Fruit fly (Drosophila melanogaster) whole organism, prepupa: ENCODE results near the gene Noa36.

Experiments used
- CG10631 ChIP-seq: fragments of 200-800 bp; sonication (Bioruptor generic); optimal IDR thresholded peaks from 2 replicates; lab custom pipeline; 2016; ENCODE audit warnings: missing biosample characterization, missing genetic modification characterization
- CG10669 ChIP-seq: fragments of 200-800 bp; sonication (Bioruptor generic); optimal IDR thresholded peaks from 3 replicates; lab custom pipeline; 2018; ENCODE audit warnings: missing biosample characterization, mild to moderate bottlenecking, missing genetic modification characterization, moderate library complexity
- CG11902 ChIP-seq: fragments of 200-800 bp; sonication (Bioruptor generic); optimal IDR thresholded peaks from 3 replicates; lab custom pipeline; 2016; ENCODE audit warnings: missing biosample characterization, missing genetic modification characterization
- CG1621 ChIP-seq: fragments of 200-800 bp; sonication (Bioruptor generic); optimal IDR thresholded peaks from 3 replicates; lab custom pipeline; 2018; ENCODE audit warnings: missing biosample characterization, mild to moderate bottlenecking, missing genetic modification characterization
- CG3032 ChIP-seq: fragments of 200-800 bp; optimal IDR thresholded peaks from 2 replicates; lab custom pipeline; 2019; ENCODE audit warnings: missing biosample characterization, mild to moderate bottlenecking, missing genetic modification characterization, moderate library complexity
- CG31627 ChIP-seq: fragments of 200-800 bp; sonication (Bioruptor generic); optimal IDR thresholded peaks from 3 replicates; lab custom pipeline; 2016; ENCODE audit warnings: missing biosample characterization, missing genetic modification characterization
- CG32006 ChIP-seq: fragments of 200-800 bp; sonication (Bioruptor generic); optimal IDR thresholded peaks from 3 replicates; lab custom pipeline; 2017; ENCODE audit warnings: missing biosample characterization, mild to moderate bottlenecking, missing genetic modification characterization
- CG34406 ChIP-seq: fragments of 200-800 bp; sonication (Bioruptor generic); optimal IDR thresholded peaks from 3 replicates; lab custom pipeline; 2016; ENCODE audit warnings: missing biosample characterization, missing genetic modification characterization
- CG3919 ChIP-seq: fragments of 200-800 bp; sonication (Bioruptor generic); optimal IDR thresholded peaks from 3 replicates; lab custom pipeline; 2016; ENCODE audit warnings: missing biosample characterization, missing genetic modification characterization
- CG4318 ChIP-seq: fragments of 200-800 bp; sonication (Bioruptor generic); optimal IDR thresholded peaks from 3 replicates; lab custom pipeline; 2017; ENCODE audit warnings: missing biosample characterization, mild to moderate bottlenecking, missing genetic modification characterization
- CG6792 ChIP-seq: fragments of 200-800 bp; sonication (Bioruptor generic); optimal IDR thresholded peaks from 3 replicates; lab custom pipeline; 2016; ENCODE audit warnings: missing biosample characterization, missing genetic modification characterization
- CG6808 ChIP-seq: fragments of 200-800 bp; sonication (Bioruptor generic); optimal IDR thresholded peaks from 3 replicates; lab custom pipeline; 2017; ENCODE audit warnings: missing biosample characterization, missing genetic modification characterization, mild to moderate bottlenecking, moderate library complexity, missing genetic modification reagents
- CG6854 ChIP-seq: fragments of 200-800 bp; sonication (Bioruptor generic); optimal IDR thresholded peaks from 2 replicates; lab custom pipeline; 2017; ENCODE audit warnings: missing biosample characterization, mild to moderate bottlenecking, missing genetic modification characterization
- CG7368 ChIP-seq: fragments of 200-800 bp; sonication (Bioruptor generic); optimal IDR thresholded peaks from 3 replicates; lab custom pipeline; 2016; ENCODE audit warnings: missing biosample characterization, missing genetic modification characterization
- CG8119 ChIP-seq: fragments of 200-800 bp; sonication (Bioruptor generic); IDR thresholded peaks from 3 replicates; pipeline ENCODE4 v1.3.6; 2022; ENCODE audit warnings: missing biosample characterization, missing genetic modification characterization
- CG8319 ChIP-seq: fragments of 200-800 bp; sonication (Bioruptor generic); optimal IDR thresholded peaks from 3 replicates; lab custom pipeline; 2016; ENCODE audit warnings: missing biosample characterization, missing genetic modification characterization
- Eip78C ChIP-seq: fragments of 200-800 bp; sonication (Bioruptor generic); peaks from one replicate; lab custom pipeline; 2016; ENCODE audit warnings: missing biosample characterization, missing genetic modification characterization
- Eip93F ChIP-seq: fragments of 200-800 bp; sonication (Bioruptor generic); optimal IDR thresholded peaks from 2 replicates; lab custom pipeline; 2016; ENCODE audit warnings: missing biosample characterization, mild to moderate bottlenecking, missing genetic modification characterization
- Ets96B ChIP-seq: fragments of 200-800 bp; optimal IDR thresholded peaks from 2 replicates; lab custom pipeline; 2019; ENCODE audit warnings: missing biosample characterization, mild to moderate bottlenecking, missing genetic modification characterization, moderate library complexity
- Gug ChIP-seq: fragments of 200-800 bp; sonication (Bioruptor generic); IDR thresholded peaks from 2 replicates; pipeline ENCODE4 v1.3.6; 2022; ENCODE audit warnings: missing biosample characterization, missing genetic modification characterization
- Lpt ChIP-seq: fragments of 200-800 bp; sonication (Bioruptor generic); optimal IDR thresholded peaks from 3 replicates; lab custom pipeline; 2016; ENCODE audit warnings: missing biosample characterization, missing genetic modification characterization
- OdsH ChIP-seq: fragments of 200-800 bp; sonication (Bioruptor generic); optimal IDR thresholded peaks from 3 replicates; lab custom pipeline; 2016; ENCODE audit warnings: missing biosample characterization, missing genetic modification characterization
- Smox ChIP-seq: fragments of 200-800 bp; sonication (Bioruptor generic); optimal IDR thresholded peaks from 3 replicates; lab custom pipeline; 2016; ENCODE audit warnings: missing biosample characterization, missing genetic modification characterization
- Sox102F ChIP-seq: fragments of 200-800 bp; sonication (Bioruptor generic); optimal IDR thresholded peaks from 2 replicates; lab custom pipeline; 2016; ENCODE audit warnings: missing biosample characterization, mild to moderate bottlenecking, missing genetic modification characterization
- Sox15 ChIP-seq: fragments of 200-800 bp; sonication (Bioruptor generic); optimal IDR thresholded peaks from 3 replicates; lab custom pipeline; 2016; ENCODE audit warnings: missing biosample characterization, missing genetic modification characterization
- achi ChIP-seq: fragments of 200-800 bp; sonication (Bioruptor generic); optimal IDR thresholded peaks from 3 replicates; lab custom pipeline; 2016; ENCODE audit warnings: missing biosample characterization, missing genetic modification characterization
- acj6 ChIP-seq: fragments of 200-800 bp; sonication (Bioruptor generic); optimal IDR thresholded peaks from 3 replicates; lab custom pipeline; 2016; ENCODE audit warnings: missing biosample characterization, missing genetic modification characterization
- dac ChIP-seq: fragments of 200-800 bp; sonication (Bioruptor generic); optimal IDR thresholded peaks from 2 replicates; lab custom pipeline; 2017; ENCODE audit warnings: missing biosample characterization, mild to moderate bottlenecking, missing genetic modification characterization
- eg ChIP-seq: fragments of 200-800 bp; sonication (Bioruptor generic); IDR thresholded peaks from 3 replicates; pipeline ENCODE4 v1.3.6; 2022; ENCODE audit warnings: missing biosample characterization, missing genetic modification characterization
- fd59A ChIP-seq: fragments of 200-800 bp; sonication (Bioruptor generic); optimal IDR thresholded peaks from 2 replicates; lab custom pipeline; 2017; ENCODE audit warnings: missing biosample characterization, mild to moderate bottlenecking, missing genetic modification characterization, missing genetic modification reagents
- fkh ChIP-seq: fragments of 200-800 bp; sonication (Bioruptor generic); optimal IDR thresholded peaks from 3 replicates; lab custom pipeline; 2017; ENCODE audit warnings: missing biosample characterization, mild to moderate bottlenecking, missing genetic modification characterization, moderate library complexity
- pdm3 ChIP-seq: fragments of 200-800 bp; sonication (Bioruptor generic); optimal IDR thresholded peaks from 3 replicates; lab custom pipeline; 2016; ENCODE audit warnings: missing biosample characterization, missing genetic modification characterization
- salr ChIP-seq, 2 experiments: fragments of 200-800 bp; sonication (Bioruptor generic); optimal IDR thresholded peaks; 3 replicates each; lab custom pipeline; 2016 to 2018; ENCODE audit warnings: missing biosample characterization in 2 of 2, missing genetic modification characterization in 2 of 2, mild to moderate bottlenecking in 1 of 2
- spab ChIP-seq: fragments of 200-800 bp; sonication (Bioruptor generic); optimal IDR thresholded peaks from 2 replicates; lab custom pipeline; 2017; ENCODE audit warnings: missing biosample characterization, mild to moderate bottlenecking, missing genetic modification characterization, missing genetic modification reagents
- vri ChIP-seq: fragments of 200-800 bp; sonication (Bioruptor generic); optimal IDR thresholded peaks from 3 replicates; lab custom pipeline; 2016; ENCODE audit warnings: missing biosample characterization, mild to moderate bottlenecking, missing genetic modification characterization

The Noa36 gene

dm6 chr3R:28580540-28581095 is 18.5 kb downstream of the Noa36 start:
- no peak for TF ChIP-seq CG1621
- no peak for TF ChIP-seq CG7368 (GFP tag; lab: Kevin White, UChicago)
- no peak for TF ChIP-seq fd59A
- TF ChIP-seq Gug, result no peak
- TF ChIP-seq eg (GFP tag; lab: Robert Waterston, UW), result no peak
- no peak for TF ChIP-seq CG6808 (GFP tag; lab: Kevin White, UChicago)
- no peak for TF ChIP-seq CG34406 (GFP tag; lab: Kevin White, UChicago)
- TF ChIP-seq CG10631 (GFP tag; lab: Kevin White, UChicago), result no peak
- TF ChIP-seq fkh, result peak; percentile 95
- TF ChIP-seq CG11902, result no peak
- no peak for TF ChIP-seq CG3919
- no peak for TF ChIP-seq Sox15 (GFP tag; lab: Kevin White, UChicago)
- TF ChIP-seq CG32006 (GFP tag; lab: Kevin White, UChicago), result no peak
- peak; percentile 14 for TF ChIP-seq Eip78C (GFP tag; lab: Kevin White, UChicago)
- TF ChIP-seq pdm3 (GFP tag; lab: Kevin White, UChicago), result no peak

DNA sequence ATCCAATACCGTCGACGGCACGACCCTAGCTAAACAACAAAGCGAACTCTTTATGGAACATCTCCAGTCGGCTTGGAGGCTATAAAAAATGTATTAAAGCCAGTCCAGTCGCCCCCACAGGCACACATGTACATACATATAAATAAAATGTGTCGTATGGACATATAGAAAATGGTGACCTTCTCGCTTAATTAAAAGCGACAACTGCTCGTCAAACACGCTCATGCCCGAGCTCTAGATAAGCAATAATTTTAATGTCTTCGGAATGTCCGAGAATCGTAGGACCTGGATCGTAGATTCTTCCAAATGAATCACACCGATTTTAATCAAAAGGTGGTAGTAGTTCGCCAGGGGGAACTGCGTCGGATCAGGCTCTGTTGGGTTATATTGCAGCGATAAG is 19.1 kb downstream of the Noa36 start:
- no peak for TF ChIP-seq salr (GFP tag; optimal IDR thresholded peaks at IDR 0.05; lab: Kevin White, UChicago)
- TF ChIP-seq CG34406 (GFP tag; lab: Kevin White, UChicago), result no peak
- TF ChIP-seq fkh, result no peak
- no peak for TF ChIP-seq Eip93F (GFP tag; lab: Kevin White, UChicago)

DNA sequence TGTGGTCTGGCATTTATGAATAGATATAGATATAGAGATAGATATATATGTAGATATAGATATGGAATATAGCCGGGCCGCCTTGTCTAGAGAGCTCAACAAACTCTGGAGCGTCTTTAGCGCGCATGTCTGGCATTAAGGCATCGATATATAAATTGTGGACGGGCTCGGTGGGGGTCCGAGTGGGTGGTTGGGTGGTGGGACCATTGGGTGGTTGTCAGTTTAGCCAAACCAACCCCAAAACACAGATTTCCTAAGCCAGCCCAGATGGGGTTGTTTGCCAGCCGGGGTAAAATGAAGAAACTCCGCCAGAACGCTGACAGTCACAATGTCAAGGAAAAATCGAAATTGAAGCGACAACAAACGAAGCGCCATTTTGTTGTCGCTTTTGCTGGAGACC is 19.6 kb downstream of the Noa36 start:
- no peak for TF ChIP-seq CG6792 (GFP tag; lab: Kevin White, UChicago)
- no peak for TF ChIP-seq Ets96B (tag; lab: Kevin White, UChicago)
- TF ChIP-seq CG10669 (GFP tag; lab: Kevin White, UChicago), result no peak
- TF ChIP-seq Sox102F (GFP tag; lab: Kevin White, UChicago), result no peak
- TF ChIP-seq achi (GFP tag; lab: Kevin White, UChicago), result no peak
- TF ChIP-seq Lpt, result no peak
- no peak for TF ChIP-seq CG8119 (GFP tag; lab: Robert Waterston, UW)
- no peak for TF ChIP-seq OdsH (GFP tag; lab: Kevin White, UChicago)
- no peak for TF ChIP-seq vri (GFP tag; lab: Kevin White, UChicago)
- TF ChIP-seq CG6854 (GFP tag; lab: Kevin White, UChicago), result no peak
- no peak for TF ChIP-seq CG1621
- TF ChIP-seq dac, result no peak
- TF ChIP-seq CG34406 (GFP tag; lab: Kevin White, UChicago), result no peak
- TF ChIP-seq CG3032 (tag; lab: Kevin White, UChicago), result no peak
- TF ChIP-seq pdm3 (GFP tag; lab: Kevin White, UChicago), result no peak
- TF ChIP-seq Smox (GFP tag; lab: Kevin White, UChicago), result no peak
- no peak for TF ChIP-seq Sox15 (GFP tag; lab: Kevin White, UChicago)
- no peak for TF ChIP-seq acj6 (GFP tag; lab: Kevin White, UChicago)

DNA sequence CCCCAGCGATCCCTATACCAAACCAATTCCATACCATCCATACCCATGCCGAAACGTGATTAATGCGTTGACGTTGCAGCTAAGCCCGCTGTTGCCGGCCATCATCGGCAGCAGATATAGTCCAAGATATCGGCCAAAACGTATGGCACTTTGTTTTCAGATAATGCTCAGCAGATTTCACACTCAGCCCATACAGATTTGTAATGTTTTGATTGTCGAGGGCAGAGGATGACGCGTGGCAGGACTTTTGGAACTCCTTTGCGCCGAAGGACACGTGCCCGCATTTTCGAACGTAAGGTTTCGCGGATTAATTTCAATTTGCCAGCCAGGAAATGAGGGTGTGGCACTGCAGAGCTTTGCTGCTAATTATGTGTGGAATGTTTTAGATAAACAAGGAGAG is 22.2 kb downstream of the Noa36 start:
- TF ChIP-seq CG6792 (GFP tag; lab: Kevin White, UChicago) (no peak), CG31627 (GFP tag; lab: Kevin White, UChicago) (no peak), Gug (no peak), CG4318 (GFP tag; lab: Kevin White, UChicago) (no peak), dac (no peak), salr (GFP tag; optimal IDR thresholded peaks at IDR 0.05; lab: Kevin White, UChicago) (no peak), CG8319 (GFP tag; lab: Kevin White, UChicago) (no peak), CG1621 (no peak), Lpt (no peak), spab (GFP tag; lab: Kevin White, UChicago) (no peak), CG11902 (no peak)
